Worm (Caenorhabditis elegans): ENCODE results near the gene mlc-3.
A peak's percentile ranks its signal among the peaks of the same experiment; 100 is the strongest.

mlc-3 gene

ce11 chrIII:5564799-5565198, at the start of gene mlc-3 (continued):
- no peak for TF ChIP-seq fkh-10 (GFP tag; optimal IDR thresholded peaks at IDR 0.05)
- TF ChIP-seq vab-15 (tag; optimal IDR thresholded peaks at IDR 0.05): no peak
- TF ChIP-seq lin-35 (GFP tag; optimal IDR thresholded peaks at IDR 0.05): no peak
- no peak for TF ChIP-seq ztf-4 (tag; optimal IDR thresholded peaks at IDR 0.05)
- TF ChIP-seq pag-3 (tag; optimal IDR thresholded peaks at IDR 0.05; ENCODE audit: borderline replicate concordance, insufficient read depth): peak; percentile 56
- TF ChIP-seq hpl-2 (GFP tag; optimal IDR thresholded peaks at IDR 0.05): no peak
- TF ChIP-seq sox-4 (tag; optimal IDR thresholded peaks at IDR 0.05): no peak
- TF ChIP-seq skn-1 (tag; optimal IDR thresholded peaks at IDR 0.05): no peak
- no peak for TF ChIP-seq efl-3 (GFP tag; optimal IDR thresholded peaks at IDR 0.05)
- TF ChIP-seq unc-62 (GFP tag; optimal IDR thresholded peaks at IDR 0.05): no peak
- TF ChIP-seq C16A3.4 (tag; optimal IDR thresholded peaks at IDR 0.05): no peak
- TF ChIP-seq ceh-88 (GFP tag; IDR thresholded peaks at IDR 0.05): no peak
- TF ChIP-seq fkh-4 (tag; optimal IDR thresholded peaks at IDR 0.05; ENCODE audit: borderline replicate concordance): no peak
- no peak for TF ChIP-seq nhr-76 (tag; optimal IDR thresholded peaks at IDR 0.05)
- TF ChIP-seq blmp-1 (tag; optimal IDR thresholded peaks at IDR 0.05): no peak
- no peak for TF ChIP-seq elt-3 (tag; optimal IDR thresholded peaks at IDR 0.05)
- peak; percentile 26 for TF ChIP-seq snu-23 (GFP tag; optimal IDR thresholded peaks at IDR 0.05)
- TF ChIP-seq nhr-77 (tag; optimal IDR thresholded peaks at IDR 0.05): peak; percentile 16
- no peak for TF ChIP-seq elt-2 (tag; optimal IDR thresholded peaks at IDR 0.05)
- no peak for TF ChIP-seq swsn-7 (tag; optimal IDR thresholded peaks at IDR 0.05)

ce11 chrIII:5517423-5517822, 47.4 kb upstream of the mlc-3 start, which contains the start of gene nekl-4:
Gene nekl-4, minus strand, starts transcription at chrIII:5517523.
- no peak for TF ChIP-seq isw-1 (GFP tag; IDR thresholded peaks at IDR 0.05)
- TF ChIP-seq unc-86 (tag; optimal IDR thresholded peaks at IDR 0.05): no peak
- no peak for TF ChIP-seq nhr-11 (tag; optimal IDR thresholded peaks at IDR 0.05)
- TF ChIP-seq fkh-8 (tag; optimal IDR thresholded peaks at IDR 0.05): peak; percentile 78

- TF ChIP-seq lin-35 (GFP tag; optimal IDR thresholded peaks at IDR 0.05): no peak
- no peak for TF ChIP-seq alr-1 (tag; optimal IDR thresholded peaks at IDR 0.05; ENCODE audit: borderline replicate concordance)
- TF ChIP-seq zag-1 (tag; optimal IDR thresholded peaks at IDR 0.05): no peak
- TF ChIP-seq nhr-76 (tag; optimal IDR thresholded peaks at IDR 0.05): no peak
Measured at ce11 chrIII:5521930-5522329, 42.9 kb upstream of the mlc-3 start, which contains the start of gene D1044.4. Gene D1044.4, minus strand, starts transcription at chrIII:5522030.

ce11 chrIII:5525973-5526372, 38.9 kb upstream of the mlc-3 start, which contains the start of gene dex-1:
Gene dex-1, plus strand, starts transcription at chrIII:5526104.
- TF ChIP-seq mep-1 (tag; optimal IDR thresholded peaks at IDR 0.05) (no peak), blmp-1 (tag; optimal IDR thresholded peaks at IDR 0.05) (no peak), ceh-90 (tag; optimal IDR thresholded peaks at IDR 0.05) (no peak), swsn-7 (tag; optimal IDR thresholded peaks at IDR 0.05) (no peak), elt-2 (tag; optimal IDR thresholded peaks at IDR 0.05) (no peak), nhr-12 (tag; optimal IDR thresholded peaks at IDR 0.05) (no peak), C04F5.9 (tag; optimal IDR thresholded peaks at IDR 0.05) (no peak), nhr-71 (tag; optimal IDR thresholded peaks at IDR 0.05) (no peak), fkh-10 (GFP tag; optimal IDR thresholded peaks at IDR 0.05) (no peak)

- peak in 2 of 3 experiments; percentile 5 to 7 for TF ChIP-seq dpl-1 (GFP tag; optimal IDR thresholded peaks at IDR 0.05)
- peak; percentile 24 for TF ChIP-seq blmp-1 (tag; optimal IDR thresholded peaks at IDR 0.05)
- TF ChIP-seq C16A3.4 (tag; optimal IDR thresholded peaks at IDR 0.05): no peak
- no peak for TF ChIP-seq xbp-1 (tag; optimal IDR thresholded peaks at IDR 0.05)
- no peak for TF ChIP-seq hlh-4 (tag; optimal IDR thresholded peaks at IDR 0.05)
Measured at ce11 chrIII:5541777-5542176, 23.0 kb upstream of the mlc-3 start.

All from whole organism, L1 larva.